Worm (Caenorhabditis elegans) whole organism, L2 larva: ENCODE measurements around the gene srsx-16.

ENCODE experiments used
- egl-27 ChIP-seq: sonication (generic microtip); optimal IDR thresholded peaks from 3 replicates; lab custom pipeline; 2017; ENCODE audit warnings: missing biosample characterization, missing genetic modification reagents, missing genetic modification characterization
- nhr-6 ChIP-seq: fragments of 150-350 bp; optimal IDR thresholded peaks from 2 replicates; lab custom pipeline; 2014; ENCODE audit warnings: missing biosample characterization, missing genetic modification characterization

ce11 chrIV:5582760-5583159 lies 36.8 kb downstream of the srsx-16 start:
- TF ChIP-seq nhr-6 (tag; lab: Kevin White, UChicago) = no peak
- TF ChIP-seq egl-27 (tag; lab: Kevin White, UChicago) = no peak
